Worm (Caenorhabditis elegans): ENCODE measurements around the gene ZK1320.5.

Gene ZK1320.5

DNA sequence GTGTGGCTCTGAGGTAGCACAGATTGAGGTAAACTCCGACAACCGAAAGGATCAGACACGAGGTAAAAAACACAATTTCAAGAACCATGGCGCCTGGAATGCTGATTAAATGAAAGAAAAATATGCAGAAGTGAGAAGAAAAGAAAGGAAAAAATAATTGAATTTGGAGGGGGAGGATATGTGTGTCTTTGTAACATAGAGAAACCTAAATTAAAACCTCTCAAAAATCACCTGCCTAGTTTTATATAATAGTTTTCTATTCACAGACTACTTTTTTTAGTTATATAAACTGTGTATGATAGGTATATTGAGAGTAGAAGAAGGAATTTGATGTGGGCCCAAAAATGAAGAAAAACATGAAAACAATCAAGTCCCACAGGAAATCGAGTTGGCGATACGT, at the start of gene ZK1320.5:
Gene ZK1320.5, minus strand, starts transcription at position 101 of the 400 bp plus-strand sequence.
- TF ChIP-seq aly-2 (tag; optimal IDR thresholded peaks at IDR 0.05) (no peak), pha-4 (tag; optimal IDR thresholded peaks at IDR 0.05) (no peak), mml-1 (tag; optimal IDR thresholded peaks at IDR 0.05) (no peak), sea-2 (GFP tag; optimal IDR thresholded peaks at IDR 0.05) (no peak), ZK546.5 (tag; optimal IDR thresholded peaks at IDR 0.05) (no peak), nhr-67 (tag; optimal IDR thresholded peaks at IDR 0.05) (no peak), nhr-237 (tag; optimal IDR thresholded peaks at IDR 0.05) (no peak), lsy-12 (tag; optimal IDR thresholded peaks at IDR 0.05) (no peak), nhr-11 (tag; optimal IDR thresholded peaks at IDR 0.05) (no peak), nhr-23 (tag; optimal IDR thresholded peaks at IDR 0.05) (no peak)

DNA sequence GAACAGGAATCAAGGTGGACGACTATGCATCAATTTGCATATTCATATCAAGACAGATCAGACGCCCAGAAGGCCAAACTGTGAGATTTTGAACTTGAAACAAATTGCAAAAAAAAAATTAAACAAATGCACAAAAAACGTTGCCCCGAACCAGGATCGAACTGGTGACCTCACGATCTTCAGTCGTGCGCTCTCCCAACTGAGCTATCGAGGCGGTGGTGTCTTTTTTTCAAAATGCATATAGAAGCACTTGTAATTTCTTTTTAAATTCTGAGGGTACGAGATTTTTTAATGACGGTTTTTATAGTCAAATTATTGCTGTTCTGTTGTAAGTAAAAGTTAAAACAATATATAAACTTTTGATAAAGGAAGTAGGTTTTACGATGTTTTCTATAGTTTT, 47.6 kb upstream of the ZK1320.5 start:
- TF ChIP-seq pqm-1 (tag; optimal IDR thresholded peaks at IDR 0.05) (peak; percentile 5), unc-62 (GFP tag; optimal IDR thresholded peaks at IDR 0.05) (no peak), nhr-76 (tag; optimal IDR thresholded peaks at IDR 0.05) (no peak)

DNA sequence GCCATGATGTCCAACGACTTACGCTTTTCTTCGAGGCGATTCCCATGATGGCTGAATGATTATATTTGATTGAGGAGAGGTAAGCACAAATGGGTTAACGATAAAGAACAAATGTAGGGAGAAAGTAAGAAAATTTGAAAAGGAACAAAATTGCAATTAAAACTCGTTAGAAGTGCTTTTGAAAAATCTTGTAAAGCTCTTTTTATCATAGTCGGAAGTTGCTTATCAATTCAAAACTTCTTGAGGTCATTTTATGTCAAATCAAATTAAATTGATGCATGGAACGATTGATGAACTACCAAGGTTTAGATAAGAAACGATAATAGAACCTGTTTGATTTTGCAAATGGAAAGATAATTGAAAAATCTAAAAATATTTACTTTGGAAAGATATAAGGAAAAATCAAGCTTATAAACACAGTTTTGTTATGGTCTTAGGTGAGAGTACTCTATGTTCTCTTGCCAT, 43.4 kb upstream of the ZK1320.5 start, which contains the start of gene glt-5:
Gene glt-5, minus strand, starts transcription at position 51 of the 465 bp plus-strand sequence.
- no peak for TF ChIP-seq tbx-2 (tag; optimal IDR thresholded peaks at IDR 0.05)
- TF ChIP-seq skn-1 (tag; optimal IDR thresholded peaks at IDR 0.05): no peak
- TF ChIP-seq elt-2 (tag; optimal IDR thresholded peaks at IDR 0.05): no peak
- no peak for TF ChIP-seq ceh-16 (tag; optimal IDR thresholded peaks at IDR 0.05)
- TF ChIP-seq fkh-10 (GFP tag; optimal IDR thresholded peaks at IDR 0.05): no peak
- no peak for TF ChIP-seq ceh-9 (tag; optimal IDR thresholded peaks at IDR 0.05)

DNA sequence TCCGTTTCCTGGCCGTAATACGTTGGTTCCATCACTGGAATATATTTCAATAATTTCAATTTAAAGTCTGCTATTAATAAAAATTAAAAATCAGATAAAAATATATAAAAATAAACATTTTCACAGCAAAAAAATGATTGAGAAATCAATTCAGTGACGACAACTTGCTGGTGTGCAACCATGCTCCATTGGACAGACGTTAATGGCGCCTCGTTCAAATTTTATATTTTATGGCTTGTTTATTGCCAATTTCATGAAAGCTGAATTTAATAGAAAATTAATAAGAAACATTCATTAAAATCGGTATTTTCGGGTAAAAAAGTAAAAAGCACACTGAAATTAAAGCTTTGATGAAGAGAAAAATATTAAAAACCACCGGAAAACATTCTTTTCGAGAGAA, 40.7 kb upstream of the ZK1320.5 start, which contains the start of gene Y53C12A.3:
Gene Y53C12A.3, minus strand, starts transcription at position 34 of the 400 bp plus-strand sequence.
- TF ChIP-seq nhr-77 (tag; optimal IDR thresholded peaks at IDR 0.05) (no peak), lin-15B (tag; optimal IDR thresholded peaks at IDR 0.05) (peak; percentile 51), egl-5 (tag; optimal IDR thresholded peaks at IDR 0.05) (peak; percentile 4), nfya-1 (tag; optimal IDR thresholded peaks at IDR 0.05; ENCODE audit: insufficient read depth) (peak; percentile 52), pha-4 (tag; optimal IDR thresholded peaks at IDR 0.05) (peak; percentile 78), lsy-12 (tag; optimal IDR thresholded peaks at IDR 0.05) (no peak), nhr-23 (tag; optimal IDR thresholded peaks at IDR 0.05) (peak; percentile 8), hmg-11 (tag; optimal IDR thresholded peaks at IDR 0.05) (peak; percentile 54), lin-39 (tag; optimal IDR thresholded peaks at IDR 0.05) (peak; percentile 16), zag-1 (tag; optimal IDR thresholded peaks at IDR 0.05) (no peak), aly-2 (tag; optimal IDR thresholded peaks at IDR 0.05) (no peak)

DNA sequence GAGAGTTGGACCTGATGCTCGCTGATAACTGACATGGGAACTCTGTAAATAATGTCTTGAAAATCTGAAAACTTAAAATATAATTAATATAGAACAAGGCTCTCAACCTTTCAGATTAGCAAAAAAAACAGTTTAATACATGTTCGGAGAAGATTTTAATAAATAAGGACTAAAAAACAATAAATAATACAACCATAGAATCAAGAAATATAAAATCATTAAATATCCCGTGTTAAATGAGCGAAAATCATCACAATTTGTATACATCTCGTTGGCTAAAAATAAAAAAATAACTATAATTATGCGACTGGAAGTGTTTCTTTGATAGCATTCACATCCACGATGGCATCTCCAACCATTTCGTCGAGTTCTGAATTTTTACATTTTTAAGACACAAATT, 39.3 kb upstream of the ZK1320.5 start, which contains the start of gene Y53C12A.10:
Gene Y53C12A.10, minus strand, starts transcription at position 101 of the 400 bp plus-strand sequence.
- TF ChIP-seq lin-15B (tag; optimal IDR thresholded peaks at IDR 0.05): no peak
- no peak for TF ChIP-seq ceh-82 (tag; optimal IDR thresholded peaks at IDR 0.05)
- TF ChIP-seq nhr-12 (tag; optimal IDR thresholded peaks at IDR 0.05): no peak
- TF ChIP-seq ama-1 (optimal IDR thresholded peaks at IDR 0.05): no peak

DNA sequence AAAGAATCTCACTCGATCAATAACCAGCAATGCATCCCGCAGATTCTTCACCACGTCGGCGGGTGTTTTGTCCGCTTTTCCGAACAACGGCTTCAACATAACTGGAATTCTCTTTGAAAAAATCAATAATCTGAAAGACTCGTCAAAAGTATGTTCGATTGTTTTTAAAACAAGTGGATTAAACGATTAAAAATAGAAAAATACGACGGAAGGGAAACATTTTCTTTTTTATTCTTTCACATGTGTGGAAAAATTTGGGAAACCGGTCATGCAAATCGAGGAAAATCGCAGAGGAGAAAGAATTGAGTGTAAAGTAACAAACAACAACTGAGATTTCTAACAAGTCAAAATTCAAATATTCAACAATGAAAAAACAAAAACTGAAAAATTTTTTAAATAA, 38.1 kb upstream of the ZK1320.5 start, which contains the start of gene mop-25.2:
Gene mop-25.2, minus strand, starts transcription at position 101 of the 400 bp plus-strand sequence.
- TF ChIP-seq fos-1 (tag; optimal IDR thresholded peaks at IDR 0.05) (no peak), ceh-28 (tag; optimal IDR thresholded peaks at IDR 0.05) (peak; percentile 17)

DNA sequence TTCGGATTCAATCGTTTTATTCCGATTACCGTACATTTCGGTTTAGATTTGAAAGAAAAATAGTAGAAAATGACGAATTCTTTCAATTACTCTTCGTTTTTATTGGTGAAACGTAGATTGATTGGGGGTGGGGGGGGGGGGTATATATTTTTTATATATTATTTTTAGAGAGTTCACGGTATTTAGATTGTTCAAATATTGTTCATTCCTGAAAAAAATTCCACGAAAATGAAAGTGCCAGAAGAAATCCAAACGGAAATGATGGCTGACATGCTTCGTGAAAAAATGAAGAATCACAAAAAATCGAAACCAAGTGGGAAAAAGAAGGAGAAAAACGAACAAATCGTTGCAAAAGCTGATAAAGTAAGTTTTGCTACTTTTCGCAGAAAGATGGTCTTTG, 34.9 kb upstream of the ZK1320.5 start, which contains the start of the genes Y53C12A.8 and Y53C12A.7:
Gene Y53C12A.8, minus strand, starts transcription at position 101 of the 400 bp plus-strand sequence.
Gene Y53C12A.7, plus strand, starts transcription at position 181 of the 400 bp plus-strand sequence.
- no peak for TF ChIP-seq ztf-11 (tag; optimal IDR thresholded peaks at IDR 0.05)

Measured in whole organism, L3 larva.